Fruit fly (Drosophila melanogaster): ENCODE measurements around the gene PK2-R1.

- TF ChIP-seq CG8290 (GFP tag; optimal IDR thresholded peaks at IDR 0.05) (no peak), CG8290 (tag; optimal IDR thresholded peaks at IDR 0.05) (no peak), CG6272 (GFP tag; IDR thresholded peaks at IDR 0.05) (no peak), CG17328 (GFP tag; IDR thresholded peaks at IDR 0.05) (no peak), ash1 (GFP tag; optimal IDR thresholded peaks at IDR 0.05) (no peak), fru (optimal IDR thresholded peaks at IDR 0.05) (no peak), NFAT (GFP tag; IDR thresholded peaks at IDR 0.05) (no peak)
These were observed 5.1 kb upstream of the PK2-R1 start for dm6 chr3R:13333031-13333430.

Measured in whole organism, embryonic.